Worm (Caenorhabditis elegans): ENCODE measurements around the gene xdh-1.

The xdh-1 gene

ce11 chrIV:14424396-14424795, 11.7 kb upstream of the xdh-1 start, which contains the start of gene F55B11.3:
Gene F55B11.3 (plus strand): TSS chrIV:14424696.
- TF ChIP-seq dmd-4 (tag; optimal IDR thresholded peaks at IDR 0.05) = no peak
- TF ChIP-seq alr-1 (tag; optimal IDR thresholded peaks at IDR 0.05) = no peak
- TF ChIP-seq lin-13 (GFP tag; optimal IDR thresholded peaks at IDR 0.05) = no peak
- no peak for TF ChIP-seq nhr-6 (tag; optimal IDR thresholded peaks at IDR 0.05)
- TF ChIP-seq sma-9 (GFP tag; optimal IDR thresholded peaks at IDR 0.05) = no peak
- TF ChIP-seq sma-9 (tag; optimal IDR thresholded peaks at IDR 0.05) = no peak
- no peak for TF ChIP-seq lin-39 (tag; optimal IDR thresholded peaks at IDR 0.05)
- TF ChIP-seq nhr-12 (tag; optimal IDR thresholded peaks at IDR 0.05) = no peak
- no peak for TF ChIP-seq lin-11 (tag; optimal IDR thresholded peaks at IDR 0.05)
- no peak for TF ChIP-seq zag-1 (tag; optimal IDR thresholded peaks at IDR 0.05)
- TF ChIP-seq R02D3.7 (tag; optimal IDR thresholded peaks at IDR 0.05) = no peak
- TF ChIP-seq F13H6.1 (tag; optimal IDR thresholded peaks at IDR 0.05) = no peak
- TF ChIP-seq nhr-10 (tag; optimal IDR thresholded peaks at IDR 0.05) = no peak
- no peak for TF ChIP-seq mdl-1 (tag; optimal IDR thresholded peaks at IDR 0.05)
- TF ChIP-seq nhr-77 (tag; optimal IDR thresholded peaks at IDR 0.05) = no peak
- TF ChIP-seq lsy-2 (tag; optimal IDR thresholded peaks at IDR 0.05) = no peak
- no peak for TF ChIP-seq ztf-1 (GFP tag; conservative IDR thresholded peaks at IDR 0.05)
- no peak for TF ChIP-seq unc-39 (tag; optimal IDR thresholded peaks at IDR 0.05)
- no peak for TF ChIP-seq mab-5 (tag; optimal IDR thresholded peaks at IDR 0.05)
- no peak for TF ChIP-seq elt-3 (tag; optimal IDR thresholded peaks at IDR 0.05)
- no peak for TF ChIP-seq sma-3 (GFP tag; optimal IDR thresholded peaks at IDR 0.05)

- TF ChIP-seq nhr-10 (tag; optimal IDR thresholded peaks at IDR 0.05) (no peak), egl-27 (tag; optimal IDR thresholded peaks at IDR 0.05) (no peak), ztf-1 (GFP tag; conservative IDR thresholded peaks at IDR 0.05) (no peak), ama-1 (optimal IDR thresholded peaks at IDR 0.05) (no peak), lin-13 (GFP tag; optimal IDR thresholded peaks at IDR 0.05) (no peak), lin-11 (tag; optimal IDR thresholded peaks at IDR 0.05) (no peak), nhr-6 (tag; optimal IDR thresholded peaks at IDR 0.05) (no peak), unc-62 (GFP tag; optimal IDR thresholded peaks at IDR 0.05) (no peak)
Observed at ce11 chrIV:14423194-14423593, 10.5 kb upstream of the xdh-1 start, which contains the start of gene F55B11.2. Gene F55B11.2 (minus strand): TSS chrIV:14423294.

- TF ChIP-seq nhr-21 (tag; optimal IDR thresholded peaks at IDR 0.05) = no peak
- no peak for TF ChIP-seq alr-1 (tag; optimal IDR thresholded peaks at IDR 0.05)
- no peak for TF ChIP-seq sem-4 (tag; optimal IDR thresholded peaks at IDR 0.05)
- no peak for TF ChIP-seq lin-39 (tag; optimal IDR thresholded peaks at IDR 0.05)
- no peak for TF ChIP-seq sma-9 (GFP tag; optimal IDR thresholded peaks at IDR 0.05)
- TF ChIP-seq sma-9 (tag; optimal IDR thresholded peaks at IDR 0.05) = no peak
- no peak for TF ChIP-seq unc-39 (tag; optimal IDR thresholded peaks at IDR 0.05)
- TF ChIP-seq F13H6.1 (tag; optimal IDR thresholded peaks at IDR 0.05) = no peak
- no peak for TF ChIP-seq skn-1 (tag; optimal IDR thresholded peaks at IDR 0.05)
- TF ChIP-seq peb-1 (tag; optimal IDR thresholded peaks at IDR 0.05) = no peak
- no peak for TF ChIP-seq ama-1 (optimal IDR thresholded peaks at IDR 0.05)
- no peak for TF ChIP-seq ztf-11 (tag; optimal IDR thresholded peaks at IDR 0.05)
- TF ChIP-seq gmeb-1 (tag; optimal IDR thresholded peaks at IDR 0.05) = no peak
- TF ChIP-seq nhr-77 (tag; optimal IDR thresholded peaks at IDR 0.05) = no peak
Observed at ce11 chrIV:14421938-14422337, 9.2 kb upstream of the xdh-1 start, which contains the start of gene F55B11.7. Gene F55B11.7 (minus strand): TSS chrIV:14422038.

ce11 chrIV:14417128-14417527, 4.4 kb upstream of the xdh-1 start, which contains the start of gene F55B11.6:
Gene F55B11.6 (minus strand): TSS chrIV:14417228.
- TF ChIP-seq peb-1 (tag; optimal IDR thresholded peaks at IDR 0.05) (no peak), nhr-129 (tag; optimal IDR thresholded peaks at IDR 0.05) (no peak), unc-39 (tag; optimal IDR thresholded peaks at IDR 0.05) (no peak), nhr-12 (tag; optimal IDR thresholded peaks at IDR 0.05) (no peak), elt-1 (tag; optimal IDR thresholded peaks at IDR 0.05) (no peak), sma-9 (GFP tag; optimal IDR thresholded peaks at IDR 0.05) (no peak), sma-9 (tag; optimal IDR thresholded peaks at IDR 0.05) (no peak), aly-2 (tag; optimal IDR thresholded peaks at IDR 0.05) (no peak), nhr-25 (tag; optimal IDR thresholded peaks at IDR 0.05) (no peak), zag-1 (tag; optimal IDR thresholded peaks at IDR 0.05) (no peak), sma-3 (GFP tag; optimal IDR thresholded peaks at IDR 0.05) (no peak), elt-3 (tag; optimal IDR thresholded peaks at IDR 0.05) (no peak), lin-39 (tag; optimal IDR thresholded peaks at IDR 0.05) (no peak), ztf-4 (tag; optimal IDR thresholded peaks at IDR 0.05) (no peak), snpc-4 (tag; optimal IDR thresholded peaks at IDR 0.05) (no peak), nhr-6 (tag; optimal IDR thresholded peaks at IDR 0.05) (no peak), nhr-23 (tag; optimal IDR thresholded peaks at IDR 0.05) (no peak), ZK546.5 (tag; optimal IDR thresholded peaks at IDR 0.05) (no peak), ztf-11 (tag; optimal IDR thresholded peaks at IDR 0.05) (no peak), mbf-1 (tag; optimal IDR thresholded peaks at IDR 0.05) (no peak)

Measured in whole organism, L2 larva.